Worm (Caenorhabditis elegans) whole organism, young adult: ENCODE data around the gene Y42H9AR.4.

Experiments
- F52B5.7 ChIP-seq: sonication (generic microtip); optimal IDR thresholded peaks from 2 replicates; lab custom pipeline; 2016; ENCODE audit warnings: mild to moderate bottlenecking, missing genetic modification characterization, missing compliant biosample characterization
- T07F8.4 ChIP-seq: sonication (generic microtip); optimal IDR thresholded peaks from 2 replicates; lab custom pipeline; 2016; ENCODE audit warnings: mild to moderate bottlenecking, missing genetic modification characterization, moderate library complexity, missing compliant biosample characterization
- Y95B8A.8 ChIP-seq: fragments of 200-800 bp; sonication (Bioruptor generic); IDR thresholded peaks from 2 replicates; pipeline ENCODE4 v1.3.6; 2022; ENCODE audit warnings: missing genetic modification reagents, missing genetic modification characterization, missing compliant biosample characterization
- snpc-4 ChIP-seq, 5 experiments: fragments of 150-350 bp in 1 of 5; sonication (generic microtip) in 4 of 5; optimal IDR thresholded peaks; 2 replicates each; lab custom pipeline; 2014 to 2018; ENCODE audit warnings: missing genetic modification characterization in 5 of 5, missing biosample characterization in 3 of 5, antibody characterized with exemption in 2 of 5, mild to moderate bottlenecking in 2 of 5, missing compliant biosample characterization in 2 of 5, missing genotype in 2 of 5, moderate library complexity in 2 of 5, missing genetic modification reagents in 1 of 5
- unc-130 ChIP-seq: sonication (generic microtip); optimal IDR thresholded peaks from 2 replicates; lab custom pipeline; 2016; ENCODE audit warnings: missing genetic modification reagents, missing genetic modification characterization, missing compliant biosample characterization

DNA sequence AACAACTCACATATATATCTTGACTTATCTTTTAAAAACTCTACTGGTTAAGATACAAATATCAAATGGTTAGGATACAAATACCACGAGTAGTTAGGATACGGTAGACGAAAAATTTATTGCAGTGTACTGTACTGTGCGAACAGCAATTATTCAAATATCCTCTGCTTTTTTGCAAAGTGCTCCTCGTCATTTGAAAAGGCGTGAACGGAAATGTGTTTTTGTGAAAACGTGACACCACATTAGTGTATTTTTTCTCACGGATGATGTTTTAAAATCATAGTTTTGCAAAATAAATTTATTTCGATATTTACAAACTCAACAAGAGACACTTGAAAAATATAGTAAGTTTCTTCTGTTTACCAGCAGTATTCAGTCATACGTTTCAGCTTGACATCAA, 6.8 kb upstream of the Y42H9AR.4 start, which contains the start of gene F42G8.8:
- TF ChIP-seq unc-130 (GFP tag; lab: Kevin White, UChicago): no peak
- TF ChIP-seq F52B5.7: no peak
- TF ChIP-seq Y95B8A.8 (GFP tag; lab: Robert Waterston, UW): no peak
- no peak for TF ChIP-seq snpc-4 (GFP tag; optimal IDR thresholded peaks at IDR 0.05; lab: Kevin White, UChicago)
- TF ChIP-seq snpc-4 (tag; optimal IDR thresholded peaks at IDR 0.05; lab: Kevin White, UChicago): no peak
- TF ChIP-seq T07F8.4 (tag; lab: Kevin White, UChicago): no peak
